Fruit fly (Drosophila melanogaster): Measurements from ENCODE around the gene CG10516.

DNA sequence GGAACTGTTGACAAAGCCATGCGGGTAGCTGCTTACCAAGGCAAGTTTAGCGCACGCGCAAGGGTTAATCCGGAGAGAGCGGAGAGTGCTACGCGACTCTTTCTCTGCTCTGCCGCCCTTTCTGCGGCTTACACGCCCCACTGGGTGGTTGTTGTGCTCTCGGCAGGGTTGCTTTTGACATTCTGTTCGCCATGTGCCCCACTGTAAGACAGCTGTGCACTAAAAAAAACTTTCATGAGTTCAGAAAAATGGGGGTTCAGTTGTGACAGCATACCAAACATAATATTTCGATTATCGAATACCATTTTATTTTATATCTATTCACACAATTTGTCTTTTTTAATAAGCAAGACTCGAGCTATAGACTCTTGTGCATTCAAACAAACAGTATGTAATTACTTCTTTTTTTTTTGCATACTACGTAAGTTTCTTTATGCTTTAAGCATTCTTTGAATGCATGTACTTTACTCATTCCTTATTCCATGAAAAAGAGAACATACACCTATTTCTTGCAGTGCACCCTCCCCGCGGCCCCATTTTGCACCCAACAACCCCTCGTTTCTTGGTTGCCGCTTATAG is 46.9 kb upstream of the CG10516 start:
- TF ChIP-seq CG14860 (GFP tag; IDR thresholded peaks at IDR 0.05; ENCODE audit: partially characterized antibody) (no peak), wdn (GFP tag; IDR thresholded peaks at IDR 0.05) (no peak), repo (GFP tag; optimal IDR thresholded peaks at IDR 0.05) (no peak), Hr39 (optimal IDR thresholded peaks at IDR 0.05) (no peak), CG1602 (GFP tag; optimal IDR thresholded peaks at IDR 0.05) (no peak), CG14965 (GFP tag; optimal IDR thresholded peaks at IDR 0.05; ENCODE audit: borderline replicate concordance) (no peak), CG14667 (GFP tag; IDR thresholded peaks at IDR 0.05) (no peak), peb (GFP tag; IDR thresholded peaks at IDR 0.05) (no peak)

Measured in whole organism, embryonic.